Worm (Caenorhabditis elegans) whole organism, midembryonic: Measurements from ENCODE around the gene C35B1.9.

Source experiments
- T22C8.4 ChIP-seq: fragments of 200-800 bp; sonication (Bioruptor generic); IDR thresholded peaks from 2 replicates; pipeline ENCODE4 v1.3.6; 2022; ENCODE audit warnings: missing genetic modification characterization, missing compliant biosample characterization
- med-1 ChIP-seq: sonication (generic microtip); optimal IDR thresholded peaks from 2 replicates; lab custom pipeline; 2017; ENCODE audit warnings: missing genetic modification characterization, mild to moderate bottlenecking, missing compliant biosample characterization, antibody characterized with exemption, missing genetic modification reagents; ENCODE audit not compliant: insufficient read depth
- tab-1 ChIP-seq: fragments of 200-800 bp; sonication (Bioruptor generic); IDR thresholded peaks from 2 replicates; pipeline ENCODE4 v1.3.6; 2022; ENCODE audit warnings: missing genetic modification characterization, missing compliant biosample characterization
- ztf-29 ChIP-seq: fragments of 200-800 bp; sonication (Bioruptor generic); IDR thresholded peaks from 2 replicates; pipeline ENCODE4 v1.3.6; 2022; ENCODE audit warnings: missing genetic modification reagents, missing genetic modification characterization, missing compliant biosample characterization

- TF ChIP-seq ztf-29 (GFP tag; lab: Robert Waterston, UW), result no peak
- no peak for TF ChIP-seq T22C8.4 (GFP tag; lab: Robert Waterston, UW)
- no peak for TF ChIP-seq tab-1 (GFP tag; lab: Robert Waterston, UW)
- no peak for TF ChIP-seq med-1
These were observed 33.1 kb downstream of the C35B1.9 start for ce11 chrIV:4047628-4048027.
